Worm (Caenorhabditis elegans): ENCODE measurements around the gene epg-3.

- TF ChIP-seq med-1 (GFP tag; optimal IDR thresholded peaks at IDR 0.05; ENCODE audit: insufficient read depth) (no peak), flt-1 (GFP tag; IDR thresholded peaks at IDR 0.05) (no peak), ztf-23 (GFP tag; IDR thresholded peaks at IDR 0.05) (no peak), cog-1 (tag; optimal IDR thresholded peaks at IDR 0.05) (no peak), ztf-29 (GFP tag; IDR thresholded peaks at IDR 0.05) (no peak), ref-1 (GFP tag; conservative IDR thresholded peaks at IDR 0.05) (no peak), tab-1 (GFP tag; IDR thresholded peaks at IDR 0.05) (no peak), T22C8.4 (GFP tag; IDR thresholded peaks at IDR 0.05) (no peak)
These were observed 49.4 kb upstream of the epg-3 start for ce11 chrIII:12885153-12885552.

Data from whole organism, midembryonic.